Worm (Caenorhabditis elegans): Measurements from ENCODE around the gene nhr-34.

nhr-34 gene

DNA sequence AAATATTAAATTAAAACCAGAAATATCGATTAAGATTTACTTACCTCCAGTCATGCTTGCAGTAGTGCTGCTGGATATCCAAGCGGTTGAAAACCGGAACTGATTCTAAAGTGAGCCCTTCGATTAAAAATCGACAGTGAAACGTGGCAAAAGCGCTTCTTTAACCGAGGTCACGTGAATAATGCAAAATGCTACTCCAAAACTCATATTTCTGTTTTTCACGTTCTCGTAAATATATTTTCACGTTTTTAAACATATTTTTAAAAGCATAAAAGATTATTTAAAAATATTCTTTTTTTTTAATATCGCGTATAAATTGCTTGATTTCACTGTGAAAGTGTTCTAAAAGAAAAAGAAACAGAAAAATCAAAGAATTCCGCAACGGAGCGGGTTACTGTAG is 33.7 kb upstream of the nhr-34 start, which contains the start of gene ant-1.3:
Gene ant-1.3, minus strand, starts transcription at position 101 of the 400 bp plus-strand sequence.
- TF ChIP-seq skn-1 (tag; optimal IDR thresholded peaks at IDR 0.05) (no peak), blmp-1 (tag; optimal IDR thresholded peaks at IDR 0.05; ENCODE audit: insufficient read depth) (no peak), ama-1 (optimal IDR thresholded peaks at IDR 0.05) (no peak), nhr-11 (tag; optimal IDR thresholded peaks at IDR 0.05) (no peak), Y55F3AM.14 (GFP tag; optimal IDR thresholded peaks at IDR 0.05) (no peak), F13H6.1 (tag; optimal IDR thresholded peaks at IDR 0.05) (no peak), nhr-25 (tag; optimal IDR thresholded peaks at IDR 0.05) (no peak), R02D3.7 (tag; optimal IDR thresholded peaks at IDR 0.05) (no peak), ztf-4 (tag; optimal IDR thresholded peaks at IDR 0.05) (no peak), lin-13 (GFP tag; optimal IDR thresholded peaks at IDR 0.05) (no peak), crh-2 (tag; optimal IDR thresholded peaks at IDR 0.05) (no peak), lin-39 (tag; optimal IDR thresholded peaks at IDR 0.05) (no peak), unc-62 (GFP tag; optimal IDR thresholded peaks at IDR 0.05) (no peak), elt-1 (tag; optimal IDR thresholded peaks at IDR 0.05) (no peak), alr-1 (tag; optimal IDR thresholded peaks at IDR 0.05) (no peak)

DNA sequence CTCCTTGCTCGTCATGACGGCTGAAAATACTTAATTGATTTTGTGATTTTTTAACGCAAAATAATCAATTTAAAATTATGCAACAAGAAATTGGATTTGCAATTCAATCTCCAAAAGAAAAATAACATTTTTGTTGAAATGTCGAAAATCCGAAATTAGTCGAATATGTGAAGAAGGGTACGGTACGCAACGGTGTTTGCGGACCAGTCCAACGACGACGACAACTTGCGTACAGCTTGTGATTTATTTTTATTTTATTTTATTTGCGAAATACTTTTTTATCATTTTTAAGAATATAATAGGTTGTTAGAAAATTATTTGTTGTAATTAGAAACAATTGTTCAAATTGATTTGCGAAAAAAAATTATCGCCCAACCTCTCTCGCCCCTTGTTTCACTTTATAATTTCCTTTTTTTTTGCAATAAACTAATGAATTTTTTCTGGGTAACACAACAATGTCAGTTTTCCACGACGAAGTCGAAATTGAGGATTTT is 31.3 kb upstream of the nhr-34 start, which contains the start of the genes dcaf-1 and dph-3:
Gene dcaf-1, minus strand, starts transcription at position 20 of the 494 bp plus-strand sequence.
Gene dph-3, plus strand, starts transcription at position 444 of the 494 bp plus-strand sequence.
- TF ChIP-seq nhr-129 (tag; optimal IDR thresholded peaks at IDR 0.05) (peak; percentile 40), gmeb-1 (tag; optimal IDR thresholded peaks at IDR 0.05) (peak; percentile 21), skn-1 (tag; optimal IDR thresholded peaks at IDR 0.05) (no peak), crh-2 (tag; optimal IDR thresholded peaks at IDR 0.05) (no peak), snpc-4 (tag; optimal IDR thresholded peaks at IDR 0.05) (no peak), ztf-11 (tag; optimal IDR thresholded peaks at IDR 0.05) (no peak), mab-5 (tag; optimal IDR thresholded peaks at IDR 0.05) (peak; percentile 20), Y55F3AM.14 (GFP tag; optimal IDR thresholded peaks at IDR 0.05) (no peak), mbf-1 (tag; optimal IDR thresholded peaks at IDR 0.05) (no peak), elt-3 (tag; optimal IDR thresholded peaks at IDR 0.05) (no peak), egl-27 (tag; optimal IDR thresholded peaks at IDR 0.05) (no peak), ceh-16 (tag; optimal IDR thresholded peaks at IDR 0.05) (no peak), nhr-12 (tag; optimal IDR thresholded peaks at IDR 0.05) (no peak), C34F6.9 (tag; optimal IDR thresholded peaks at IDR 0.05) (peak; percentile 73), aly-2 (tag; optimal IDR thresholded peaks at IDR 0.05) (no peak), sma-9 (GFP tag; optimal IDR thresholded peaks at IDR 0.05) (peak; percentile 11), sma-9 (tag; optimal IDR thresholded peaks at IDR 0.05) (no peak), unc-39 (tag; optimal IDR thresholded peaks at IDR 0.05) (no peak), alr-1 (tag; optimal IDR thresholded peaks at IDR 0.05) (no peak), nhr-25 (tag; optimal IDR thresholded peaks at IDR 0.05) (no peak), lsy-2 (tag; optimal IDR thresholded peaks at IDR 0.05) (peak; percentile 90 to 98), nhr-21 (tag; optimal IDR thresholded peaks at IDR 0.05) (no peak), lin-13 (GFP tag; optimal IDR thresholded peaks at IDR 0.05) (peak; percentile 62)

DNA sequence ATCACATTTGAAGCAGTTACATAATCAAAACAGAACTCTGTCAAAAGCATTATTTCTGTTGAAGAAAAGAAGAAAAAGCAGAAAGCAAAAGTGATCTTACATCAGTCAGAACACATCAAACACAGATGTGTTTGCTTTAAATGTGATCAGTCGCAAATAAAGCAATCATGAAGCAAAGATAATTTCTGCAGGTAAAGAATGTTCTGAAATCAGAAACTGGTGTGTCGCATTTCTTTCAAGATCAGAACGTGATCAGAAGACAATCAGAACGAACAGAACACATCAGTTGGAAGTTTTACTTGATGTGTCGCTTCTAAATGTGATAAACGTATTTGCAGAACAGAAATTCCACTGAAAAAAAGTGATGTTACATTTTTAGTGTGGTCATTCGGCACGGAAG is 23.6 kb upstream of the nhr-34 start:
- TF ChIP-seq nhr-23 (tag; optimal IDR thresholded peaks at IDR 0.05) (no peak), ceh-16 (tag; optimal IDR thresholded peaks at IDR 0.05) (no peak), snpc-4 (tag; optimal IDR thresholded peaks at IDR 0.05) (no peak), nhr-237 (tag; optimal IDR thresholded peaks at IDR 0.05) (no peak), ama-1 (optimal IDR thresholded peaks at IDR 0.05) (no peak), Y55F3AM.14 (GFP tag; optimal IDR thresholded peaks at IDR 0.05) (no peak), mdl-1 (tag; optimal IDR thresholded peaks at IDR 0.05) (no peak), nhr-77 (tag; optimal IDR thresholded peaks at IDR 0.05) (no peak), R02D3.7 (tag; optimal IDR thresholded peaks at IDR 0.05) (no peak), lin-39 (tag; optimal IDR thresholded peaks at IDR 0.05) (no peak), sma-3 (GFP tag; optimal IDR thresholded peaks at IDR 0.05) (no peak), C34F6.9 (tag; optimal IDR thresholded peaks at IDR 0.05) (no peak), sma-9 (GFP tag; optimal IDR thresholded peaks at IDR 0.05) (no peak), sma-9 (tag; optimal IDR thresholded peaks at IDR 0.05) (no peak), elt-3 (tag; optimal IDR thresholded peaks at IDR 0.05) (no peak), nhr-6 (tag; optimal IDR thresholded peaks at IDR 0.05) (no peak), dmd-4 (tag; optimal IDR thresholded peaks at IDR 0.05) (no peak)
